Fruit fly (Drosophila melanogaster): Measurements from ENCODE around the gene CG2540.

Gene CG2540

dm6 chrX:12675284-12675683 lies 45.6 kb downstream of the CG2540 start:
- peak; percentile 39 for TF ChIP-seq Rel (GFP tag; optimal IDR thresholded peaks at IDR 0.05)
- no peak for TF ChIP-seq Rel (tag; optimal IDR thresholded peaks at IDR 0.05)
- TF ChIP-seq Sp1 (GFP tag; optimal IDR thresholded peaks at IDR 0.05), result peak; percentile 4
- TF ChIP-seq rgr (GFP tag; optimal IDR thresholded peaks at IDR 0.05), result no peak
- TF ChIP-seq fru (GFP tag; optimal IDR thresholded peaks at IDR 0.05), result no peak
- TF ChIP-seq Dif (GFP tag; optimal IDR thresholded peaks at IDR 0.05; ENCODE audit: partially characterized antibody), result no peak
- peak in 1 of 2 experiments; percentile 13 for TF ChIP-seq foxo (GFP tag; optimal IDR thresholded peaks at IDR 0.05)
- TF ChIP-seq sage (GFP tag; optimal IDR thresholded peaks at IDR 0.05), result peak; percentile 48
- peak; percentile 3 for TF ChIP-seq br (GFP tag; optimal IDR thresholded peaks at IDR 0.05)
- peak; percentile 27 for TF ChIP-seq h (GFP tag; optimal IDR thresholded peaks at IDR 0.05)

- TF ChIP-seq Rel (GFP tag; optimal IDR thresholded peaks at IDR 0.05), result no peak
- peak; percentile 76 for TF ChIP-seq Rel (tag; optimal IDR thresholded peaks at IDR 0.05)
- TF ChIP-seq h (GFP tag; optimal IDR thresholded peaks at IDR 0.05), result no peak
Observed at dm6 chrX:12675798-12676553, 46.3 kb downstream of the CG2540 start.

- peak; percentile 81 for TF ChIP-seq psq (GFP tag; optimal IDR thresholded peaks at IDR 0.05)
- peak; percentile 59 for TF ChIP-seq Rel (GFP tag; optimal IDR thresholded peaks at IDR 0.05)
- TF ChIP-seq Rel (tag; optimal IDR thresholded peaks at IDR 0.05), result peak; percentile 41
- TF ChIP-seq Vsx2 (GFP tag; optimal IDR thresholded peaks at IDR 0.05; ENCODE audit: partially characterized antibody), result no peak
- TF ChIP-seq N (GFP tag; optimal IDR thresholded peaks at IDR 0.05), result no peak
- no peak for TF ChIP-seq GATAd (GFP tag; optimal IDR thresholded peaks at IDR 0.05)
- no peak for TF ChIP-seq Hr83 (GFP tag; optimal IDR thresholded peaks at IDR 0.05; ENCODE audit: poor library complexity, severe bottlenecking)
- peak in 1 of 2 experiments; percentile 4 for TF ChIP-seq foxo (GFP tag; optimal IDR thresholded peaks at IDR 0.05)
- peak; percentile 7 for TF ChIP-seq HLH106 (tag; optimal IDR thresholded peaks at IDR 0.05)
- TF ChIP-seq CrebA (GFP tag; optimal IDR thresholded peaks at IDR 0.05; ENCODE audit: borderline replicate concordance), result peak; percentile 58
- TF ChIP-seq sage (GFP tag; optimal IDR thresholded peaks at IDR 0.05), result peak; percentile 29
- no peak for TF ChIP-seq dmrt93B (GFP tag; optimal IDR thresholded peaks at IDR 0.05)
- peak; percentile 6 for TF ChIP-seq br (GFP tag; optimal IDR thresholded peaks at IDR 0.05)
- TF ChIP-seq rgr (GFP tag; optimal IDR thresholded peaks at IDR 0.05), result no peak
- TF ChIP-seq Sp1 (GFP tag; optimal IDR thresholded peaks at IDR 0.05), result peak; percentile 73
- no peak for TF ChIP-seq pan (optimal IDR thresholded peaks at IDR 0.05)
- TF ChIP-seq ey (GFP tag; optimal IDR thresholded peaks at IDR 0.05), result no peak
- no peak for TF ChIP-seq sv (GFP tag; optimal IDR thresholded peaks at IDR 0.05)
- TF ChIP-seq dsf (GFP tag; optimal IDR thresholded peaks at IDR 0.05; ENCODE audit: borderline replicate concordance), result no peak
- no peak for TF ChIP-seq Hr78 (GFP tag; optimal IDR thresholded peaks at IDR 0.05)
- peak; percentile 72 for TF ChIP-seq jim (GFP tag; optimal IDR thresholded peaks at IDR 0.05)
- TF ChIP-seq Jra (GFP tag; optimal IDR thresholded peaks at IDR 0.05), result peak; percentile 39
- no peak for TF ChIP-seq OdsH (GFP tag; optimal IDR thresholded peaks at IDR 0.05)
- TF ChIP-seq usp (GFP tag; optimal IDR thresholded peaks at IDR 0.05), result no peak
- TF ChIP-seq Dfd (GFP tag; optimal IDR thresholded peaks at IDR 0.05), result peak; percentile 63
- no peak for TF ChIP-seq Mio (GFP tag; optimal IDR thresholded peaks at IDR 0.05)
- peak; percentile 18 for TF ChIP-seq woc (GFP tag; optimal IDR thresholded peaks at IDR 0.05)
- TF ChIP-seq lola (GFP tag; optimal IDR thresholded peaks at IDR 0.05), result no peak
- TF ChIP-seq Dif (GFP tag; optimal IDR thresholded peaks at IDR 0.05; ENCODE audit: partially characterized antibody), result no peak
- TF ChIP-seq h (GFP tag; optimal IDR thresholded peaks at IDR 0.05), result no peak
- peak; percentile 38 for TF ChIP-seq brk (GFP tag; optimal IDR thresholded peaks at IDR 0.05)
- no peak for TF ChIP-seq dl (GFP tag; optimal IDR thresholded peaks at IDR 0.05; ENCODE audit: insufficient read depth in 1 of 2, partially characterized antibody in 2 of 2)
- no peak for TF ChIP-seq Abd-B (GFP tag; optimal IDR thresholded peaks at IDR 0.05)
- peak; percentile 6 for TF ChIP-seq Hnf4 (GFP tag; optimal IDR thresholded peaks at IDR 0.05)
- TF ChIP-seq Myc (optimal IDR thresholded peaks at IDR 0.05), result no peak
- TF ChIP-seq CG9705 (GFP tag; optimal IDR thresholded peaks at IDR 0.05), result no peak
- TF ChIP-seq fru (GFP tag; optimal IDR thresholded peaks at IDR 0.05), result peak; percentile 54
- TF ChIP-seq CG32264 (GFP tag; optimal IDR thresholded peaks at IDR 0.05), result no peak
- TF ChIP-seq tai (GFP tag; optimal IDR thresholded peaks at IDR 0.05), result no peak
Observed at dm6 chrX:12676554-12677336, 47.1 kb downstream of the CG2540 start.
